Fruit fly (Drosophila melanogaster) whole organism, wandering third instar larva: ENCODE results near the gene CG15773.

Experiments used
- Abd-B ChIP-seq: fragments of >200 bp; optimal IDR thresholded peaks from 2 replicates; lab custom pipeline; 2017; ENCODE audit warnings: missing biosample characterization, missing genetic modification characterization
- CG32264 ChIP-seq: fragments of 200-800 bp; sonication (Bioruptor generic); optimal IDR thresholded peaks from 2 replicates; lab custom pipeline; 2016; ENCODE audit warnings: missing biosample characterization, missing genetic modification characterization
- CG9705 ChIP-seq: fragments of 200-800 bp; sonication (Bioruptor generic); optimal IDR thresholded peaks from 2 replicates; lab custom pipeline; 2018; ENCODE audit warnings: missing biosample characterization, mild to moderate bottlenecking, missing genetic modification characterization
- CrebA ChIP-seq: fragments of 200-800 bp; sonication (Bioruptor generic); optimal IDR thresholded peaks from 2 replicates; lab custom pipeline; 2016; ENCODE audit warnings: missing biosample characterization, mild to moderate bottlenecking, missing genetic modification characterization, borderline replicate concordance
- Dfd ChIP-seq: fragments of >200 bp; optimal IDR thresholded peaks from 2 replicates; lab custom pipeline; 2017; ENCODE audit warnings: missing biosample characterization, missing genetic modification characterization
- Dif ChIP-seq: fragments of 200-275, 200-300 bp; sonication (Bioruptor generic); optimal IDR thresholded peaks from 2 replicates; lab custom pipeline; 2018; ENCODE audit warnings: missing biosample characterization, missing genetic modification characterization; ENCODE audit not compliant: partially characterized antibody
- GATAd ChIP-seq: sonication (Bioruptor generic); optimal IDR thresholded peaks from 2 replicates; lab custom pipeline; 2016; ENCODE audit warnings: missing biosample characterization, missing genetic modification characterization
- HLH106 ChIP-seq: fragments of 200-800 bp; optimal IDR thresholded peaks from 3 replicates; lab custom pipeline; 2019; ENCODE audit warnings: missing biosample characterization, mild to moderate bottlenecking, missing genetic modification characterization, moderate library complexity
- Hnf4 ChIP-seq: fragments of 200-800 bp; sonication (Bioruptor generic); optimal IDR thresholded peaks from 2 replicates; lab custom pipeline; 2016; ENCODE audit warnings: missing biosample characterization, mild to moderate bottlenecking, missing genetic modification characterization
- Hr78 ChIP-seq: fragments of >200 bp; optimal IDR thresholded peaks from 2 replicates; lab custom pipeline; 2017; ENCODE audit warnings: missing biosample characterization, missing genetic modification characterization
- Hr83 ChIP-seq: fragments of 200-300 bp; sonication (Bioruptor generic); optimal IDR thresholded peaks from 2 replicates; lab custom pipeline; 2016; ENCODE audit warnings: missing biosample characterization, mild to moderate bottlenecking, missing genetic modification characterization, moderate library complexity; ENCODE audit not compliant: poor library complexity, severe bottlenecking
- Jra ChIP-seq: sonication (Bioruptor generic); optimal IDR thresholded peaks from 2 replicates; lab custom pipeline; 2016; ENCODE audit warnings: missing biosample characterization, missing genetic modification characterization
- Mio ChIP-seq: sonication (Bioruptor generic); optimal IDR thresholded peaks from 2 replicates; lab custom pipeline; 2016; ENCODE audit warnings: missing biosample characterization, missing genetic modification characterization
- Myc ChIP-seq: fragments of >200 bp; optimal IDR thresholded peaks from 2 replicates; lab custom pipeline; 2017
- N ChIP-seq: fragments of >200 bp; optimal IDR thresholded peaks from 2 replicates; lab custom pipeline; 2018; ENCODE audit warnings: missing biosample characterization, missing external identifiers, missing genetic modification characterization
- OdsH ChIP-seq: fragments of 200-800 bp; sonication (Bioruptor generic); optimal IDR thresholded peaks from 2 replicates; lab custom pipeline; 2016; ENCODE audit warnings: missing biosample characterization, mild to moderate bottlenecking, missing genetic modification characterization
- Rel ChIP-seq, 2 experiments: fragments of 200-800 bp; sonication (Bioruptor generic) in 1 of 2; optimal IDR thresholded peaks; 2 replicates in 1 of 2; 3 replicates in 1 of 2; lab custom pipeline; 2016 to 2019; ENCODE audit warnings: mild to moderate bottlenecking in 2 of 2, missing biosample characterization in 2 of 2, missing genetic modification characterization in 2 of 2, moderate library complexity in 1 of 2
- Sp1 ChIP-seq: fragments of 200-800 bp; sonication (Bioruptor generic); optimal IDR thresholded peaks from 3 replicates; lab custom pipeline; 2019; ENCODE audit warnings: missing biosample characterization, mild to moderate bottlenecking, missing genetic modification characterization, moderate library complexity
- Vsx2 ChIP-seq: fragments of 200-300, 225-300 bp; sonication (Bioruptor generic); optimal IDR thresholded peaks from 2 replicates; lab custom pipeline; 2018; ENCODE audit warnings: missing biosample characterization, missing genetic modification characterization; ENCODE audit not compliant: partially characterized antibody
- br ChIP-seq: fragments of 200-800 bp; sonication (Bioruptor generic); optimal IDR thresholded peaks from 2 replicates; lab custom pipeline; 2016; ENCODE audit warnings: missing biosample characterization, missing genetic modification characterization
- brk ChIP-seq: fragments of 200-800 bp; sonication (Bioruptor generic); optimal IDR thresholded peaks from 2 replicates; lab custom pipeline; 2016; ENCODE audit warnings: missing biosample characterization, mild to moderate bottlenecking, missing genetic modification characterization
- dl ChIP-seq, 2 experiments: fragments of 175-275, 200-275 bp in 1 of 2; fragments of 200-275 bp in 1 of 2; sonication (Bioruptor generic); optimal IDR thresholded peaks; lab custom pipeline; 2018; ENCODE audit warnings: mild to moderate bottlenecking in 2 of 2, missing biosample characterization in 2 of 2, missing genetic modification characterization in 2 of 2, moderate library complexity in 2 of 2; ENCODE audit not compliant: partially characterized antibody in 2 of 2, insufficient read depth in 1 of 2
- dmrt93B ChIP-seq: fragments of 200-800 bp; sonication (Bioruptor generic); optimal IDR thresholded peaks from 2 replicates; lab custom pipeline; 2018; ENCODE audit warnings: missing biosample characterization, mild to moderate bottlenecking, missing genetic modification characterization
- dsf ChIP-seq: sonication (Bioruptor generic); optimal IDR thresholded peaks from 2 replicates; lab custom pipeline; 2016; ENCODE audit warnings: missing biosample characterization, missing genetic modification characterization, borderline replicate concordance
- ey ChIP-seq: fragments of 200-800 bp; sonication (Bioruptor generic); optimal IDR thresholded peaks from 2 replicates; lab custom pipeline; 2016; ENCODE audit warnings: missing biosample characterization, missing genetic modification characterization
- foxo ChIP-seq, 2 experiments: fragments of 200-800 bp; sonication (Bioruptor generic); optimal IDR thresholded peaks; 2 replicates in 1 of 2; 3 replicates in 1 of 2; lab custom pipeline; 2016 to 2017; ENCODE audit warnings: missing biosample characterization in 2 of 2, missing genetic modification characterization in 2 of 2
- fru ChIP-seq: fragments of 200-800 bp; sonication (Bioruptor generic); optimal IDR thresholded peaks from 3 replicates; lab custom pipeline; 2016; ENCODE audit warnings: missing biosample characterization, mild to moderate bottlenecking, missing genetic modification characterization
- h ChIP-seq: fragments of 200-800 bp; sonication (Bioruptor generic); optimal IDR thresholded peaks from 3 replicates; lab custom pipeline; 2016; ENCODE audit warnings: missing biosample characterization, mild to moderate bottlenecking, missing genetic modification characterization
- jim ChIP-seq: fragments of 175-275, 200-325 bp; sonication (Bioruptor generic); optimal IDR thresholded peaks from 2 replicates; lab custom pipeline; 2016; ENCODE audit warnings: missing biosample characterization, mild to moderate bottlenecking, missing genetic modification characterization
- lola ChIP-seq: fragments of >200 bp; optimal IDR thresholded peaks from 2 replicates; lab custom pipeline; 2017; ENCODE audit warnings: missing biosample characterization, missing genetic modification characterization
- pan ChIP-seq: fragments of >200 bp; optimal IDR thresholded peaks from 2 replicates; lab custom pipeline; 2017
- psq ChIP-seq: fragments of 200-800 bp; sonication (Bioruptor generic); optimal IDR thresholded peaks from 3 replicates; lab custom pipeline; 2017; ENCODE audit warnings: missing biosample characterization, mild to moderate bottlenecking, missing genetic modification characterization, moderate library complexity
- rgr ChIP-seq: fragments of 200-800 bp; sonication (Bioruptor generic); optimal IDR thresholded peaks from 3 replicates; lab custom pipeline; 2016; ENCODE audit warnings: missing biosample characterization, mild to moderate bottlenecking, missing genetic modification characterization
- sage ChIP-seq: fragments of 200-800 bp; sonication (Bioruptor generic); optimal IDR thresholded peaks from 2 replicates; lab custom pipeline; 2016; ENCODE audit warnings: missing biosample characterization, mild to moderate bottlenecking, missing genetic modification characterization
- sv ChIP-seq: fragments of 200-800 bp; sonication (Bioruptor generic); optimal IDR thresholded peaks from 3 replicates; lab custom pipeline; 2016; ENCODE audit warnings: missing biosample characterization, missing genetic modification characterization
- tai ChIP-seq: sonication (Bioruptor generic); optimal IDR thresholded peaks from 2 replicates; lab custom pipeline; 2016; ENCODE audit warnings: missing biosample characterization, missing genetic modification characterization
- usp ChIP-seq: fragments of >200 bp; optimal IDR thresholded peaks from 2 replicates; lab custom pipeline; 2017; ENCODE audit warnings: missing biosample characterization, missing genetic modification characterization
- woc ChIP-seq: sonication (Bioruptor generic); optimal IDR thresholded peaks from 2 replicates; lab custom pipeline; 2016; ENCODE audit warnings: missing biosample characterization, mild to moderate bottlenecking, missing genetic modification characterization

Gene CG15773

DNA sequence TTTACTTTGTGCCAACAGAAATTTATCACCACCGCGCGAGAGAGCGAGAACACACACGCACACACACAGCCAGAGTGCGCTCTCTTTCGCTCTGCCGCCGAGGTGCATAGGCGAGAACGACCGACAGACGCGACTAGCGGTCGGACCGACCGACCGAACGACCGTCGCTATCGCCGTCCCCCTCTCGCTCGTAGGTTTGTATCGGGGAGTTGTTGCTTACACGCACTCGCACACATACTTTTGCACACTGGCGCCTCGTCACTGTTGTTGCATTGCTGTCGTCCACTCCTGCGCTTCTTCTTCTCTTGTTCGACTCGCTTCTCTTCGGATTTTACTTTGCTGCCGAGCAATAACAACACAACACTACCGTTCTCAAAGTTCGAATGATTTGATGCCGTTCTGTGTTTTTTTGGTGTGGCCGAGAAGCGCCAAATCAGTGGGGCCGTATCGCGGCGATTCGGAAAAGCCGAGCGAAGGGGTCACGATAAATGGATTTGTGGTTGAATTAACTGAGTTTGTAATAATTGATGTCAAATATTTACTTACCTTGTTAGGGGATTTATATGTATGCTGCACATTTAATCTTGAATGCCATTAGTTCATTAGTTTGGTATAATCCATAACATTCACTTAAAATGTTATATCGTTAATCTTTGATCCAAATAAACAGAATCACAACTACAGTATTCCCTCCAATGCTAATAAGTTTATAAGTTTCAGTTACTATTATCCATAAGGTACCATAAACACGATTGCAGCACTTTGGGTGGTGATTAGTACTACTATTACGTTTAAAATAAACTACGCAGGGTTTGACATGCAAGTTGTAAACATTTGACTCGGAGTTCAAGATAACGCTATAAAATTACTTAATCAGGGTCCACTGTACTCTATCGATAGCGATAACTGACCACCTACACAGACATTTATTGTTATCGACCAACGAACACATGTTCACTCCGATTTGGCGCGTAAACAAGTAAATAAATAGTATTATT is 14.6 kb downstream of the CG15773 start, which contains the start of the genes IntS6 and Rtel1:
TSS of gene IntS6 (minus strand) at position 391 of the 998 bp plus-strand sequence.
TSS of gene Rtel1 (plus strand) at position 884 of the 998 bp plus-strand sequence.
- TF ChIP-seq jim (GFP tag; lab: Kevin White, UChicago), result peak; percentile 35
- TF ChIP-seq Hr78 (GFP tag; lab: Kevin White, UChicago), result no peak
- peak; percentile 75 for TF ChIP-seq Hr83 (GFP tag; lab: Kevin White, UChicago)
- TF ChIP-seq tai (GFP tag; lab: Kevin White, UChicago), result no peak
- peak; percentile 81 for TF ChIP-seq OdsH (GFP tag; lab: Kevin White, UChicago)
- TF ChIP-seq GATAd (GFP tag; lab: Kevin White, UChicago), result peak; percentile 44
- TF ChIP-seq Dfd (GFP tag; lab: Kevin White, UChicago), result no peak
- TF ChIP-seq fru (GFP tag; lab: Kevin White, UChicago), result peak; percentile 91
- peak; percentile 91 for TF ChIP-seq Sp1 (GFP tag; lab: Kevin White, UChicago)
- TF ChIP-seq lola (GFP tag; lab: Kevin White, UChicago), result no peak
- no peak for TF ChIP-seq pan (lab: Kevin White, UChicago)
- peak; percentile 92 for TF ChIP-seq h (GFP tag; lab: Kevin White, UChicago)
- peak; percentile 71 for TF ChIP-seq Dif
- peak; percentile 88 for TF ChIP-seq sage (GFP tag; lab: Kevin White, UChicago)
- TF ChIP-seq dmrt93B (GFP tag; lab: Kevin White, UChicago), result peak; percentile 82
- TF ChIP-seq N (GFP tag; lab: Kevin White, UChicago), result no peak
- peak; percentile 95 for TF ChIP-seq HLH106
- TF ChIP-seq CG32264 (GFP tag; lab: Kevin White, UChicago), result peak; percentile 86
- no peak for TF ChIP-seq Abd-B (GFP tag; lab: Kevin White, UChicago)
- TF ChIP-seq Vsx2, result no peak
- TF ChIP-seq Jra, result peak; percentile 75
- TF ChIP-seq rgr (GFP tag; lab: Kevin White, UChicago), result peak; percentile 88
- peak; percentile 94 for TF ChIP-seq CG9705 (GFP tag; lab: Kevin White, UChicago)
- no peak for TF ChIP-seq Myc
- no peak for TF ChIP-seq CrebA
- peak; percentile 95 for TF ChIP-seq woc (GFP tag; lab: Kevin White, UChicago)
- TF ChIP-seq Rel (GFP tag; optimal IDR thresholded peaks at IDR 0.05; lab: Kevin White, UChicago), result no peak
- TF ChIP-seq Rel (tag; optimal IDR thresholded peaks at IDR 0.05; lab: Kevin White, UChicago), result peak; percentile 71
- no peak for TF ChIP-seq usp
- TF ChIP-seq dsf, result peak; percentile 56
- TF ChIP-seq sv (GFP tag; lab: Kevin White, UChicago), result peak; percentile 83
- peak; percentile 87 for TF ChIP-seq br (GFP tag; lab: Kevin White, UChicago)
- peak; percentile 58 to 94 for TF ChIP-seq foxo (GFP tag; optimal IDR thresholded peaks at IDR 0.05; lab: Kevin White, UChicago)
- TF ChIP-seq Mio (GFP tag; lab: Kevin White, UChicago), result peak; percentile 42
- peak; percentile 33 to 79 for TF ChIP-seq dl (GFP tag; optimal IDR thresholded peaks at IDR 0.05; lab: Kevin White, UChicago; ENCODE audit: insufficient read depth in 1 of 2, partially characterized antibody in 2 of 2)
- TF ChIP-seq Hnf4 (GFP tag; lab: Kevin White, UChicago), result peak; percentile 88
- TF ChIP-seq psq, result peak; percentile 82
- peak; percentile 93 for TF ChIP-seq ey (GFP tag; lab: Kevin White, UChicago)
- TF ChIP-seq brk, result peak; percentile 73

DNA sequence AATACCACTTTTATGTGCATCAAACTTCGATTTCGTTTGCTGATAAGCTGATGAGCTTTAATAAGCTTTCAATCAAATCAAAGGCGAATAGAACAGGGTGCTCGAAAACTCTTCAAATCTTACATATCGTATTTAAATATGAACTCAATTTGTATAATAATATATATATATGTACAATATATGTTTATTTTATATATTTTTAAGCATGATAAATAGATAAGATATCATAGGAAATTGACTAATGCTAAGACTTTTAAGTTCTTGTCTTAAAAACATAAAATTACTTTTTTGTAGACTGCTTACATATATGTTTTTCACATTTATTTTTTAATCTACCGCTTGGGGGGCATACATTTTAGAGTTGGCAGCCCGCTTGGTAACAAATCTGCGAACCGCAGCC is 19.4 kb downstream of the CG15773 start, which contains the start of gene CG15772:
TSS of gene CG15772 (plus strand) at position 301 of the 400 bp plus-strand sequence.
- TF ChIP-seq fru (GFP tag; lab: Kevin White, UChicago) (no peak), dl (GFP tag; optimal IDR thresholded peaks at IDR 0.05; lab: Kevin White, UChicago; ENCODE audit: insufficient read depth in 1 of 2, partially characterized antibody in 2 of 2) (no peak), CG9705 (GFP tag; lab: Kevin White, UChicago) (no peak), foxo (GFP tag; optimal IDR thresholded peaks at IDR 0.05; lab: Kevin White, UChicago) (peak in 1 of 2 experiments; percentile 5), OdsH (GFP tag; lab: Kevin White, UChicago) (no peak), usp (no peak), sage (GFP tag; lab: Kevin White, UChicago) (no peak), ey (GFP tag; lab: Kevin White, UChicago) (no peak), sv (GFP tag; lab: Kevin White, UChicago) (no peak)
